Worm (Caenorhabditis elegans) whole organism, L2 larva: ENCODE data around the gene srt-56.
"Not testable (repeated sequence)": the region's sequence is repeated elsewhere in the genome, so short reads cannot be mapped to it uniquely, and the experiment has no call there.

ENCODE experiments used
- C34F6.9 ChIP-seq: fragments of 150-350 bp; optimal IDR thresholded peaks from 2 replicates; lab custom pipeline; 2014; ENCODE audit warnings: missing biosample characterization, missing genetic modification characterization
- F13H6.1 ChIP-seq: sonication (generic microtip); optimal IDR thresholded peaks from 2 replicates; lab custom pipeline; 2016; ENCODE audit warnings: missing genetic modification characterization, missing compliant biosample characterization
- R02D3.7 ChIP-seq: fragments of 150-350 bp; optimal IDR thresholded peaks from 2 replicates; lab custom pipeline; 2014; ENCODE audit warnings: missing biosample characterization, missing genetic modification characterization
- aly-2 ChIP-seq: fragments of 150-350 bp; optimal IDR thresholded peaks from 2 replicates; lab custom pipeline; 2014; ENCODE audit warnings: missing biosample characterization, missing genetic modification characterization
- ama-1 ChIP-seq: fragments of 150-350 bp; optimal IDR thresholded peaks from 2 replicates; lab custom pipeline; 2018; ENCODE audit warnings: inconsistent platforms
- blmp-1 ChIP-seq: sonication (generic microtip); optimal IDR thresholded peaks from 2 replicates; lab custom pipeline; 2017; ENCODE audit warnings: missing genetic modification characterization, mild to moderate bottlenecking, missing compliant biosample characterization, antibody characterized with exemption, moderate library complexity; ENCODE audit not compliant: insufficient read depth
- ceh-82 ChIP-seq: fragments of 150-350 bp; optimal IDR thresholded peaks from 2 replicates; lab custom pipeline; 2014; ENCODE audit warnings: missing biosample characterization, missing genetic modification characterization
- dmd-4 ChIP-seq: sonication (generic microtip); optimal IDR thresholded peaks from 2 replicates; lab custom pipeline; 2017; ENCODE audit warnings: missing biosample characterization, missing genetic modification characterization
- egl-27 ChIP-seq: sonication (generic microtip); optimal IDR thresholded peaks from 3 replicates; lab custom pipeline; 2017; ENCODE audit warnings: missing biosample characterization, missing genetic modification reagents, missing genetic modification characterization
- elt-3 ChIP-seq: sonication (generic microtip); optimal IDR thresholded peaks from 2 replicates; lab custom pipeline; 2017; ENCODE audit warnings: missing biosample characterization, missing genetic modification characterization
- fos-1 ChIP-seq: fragments of 150-350 bp; optimal IDR thresholded peaks from 2 replicates; lab custom pipeline; 2014; ENCODE audit warnings: missing biosample characterization, missing genetic modification characterization
- gmeb-1 ChIP-seq: fragments of 150-350 bp; optimal IDR thresholded peaks from 2 replicates; lab custom pipeline; 2014; ENCODE audit warnings: missing biosample characterization, missing genetic modification characterization
- lin-11 ChIP-seq: fragments of 150-350 bp; sonication (generic microtip); optimal IDR thresholded peaks from 2 replicates; lab custom pipeline; 2014; ENCODE audit warnings: missing biosample characterization, missing genetic modification characterization, inconsistent platforms, mixed read lengths
- lin-13 ChIP-seq: fragments of 150-350 bp; optimal IDR thresholded peaks from 2 replicates; lab custom pipeline; 2014; ENCODE audit warnings: missing biosample characterization, missing genetic modification reagents, missing genetic modification characterization
- lsy-2 ChIP-seq, 2 experiments: fragments of 150-350 bp in 1 of 2; sonication (generic microtip) in 1 of 2; optimal IDR thresholded peaks; 2 replicates each; lab custom pipeline; 2014 to 2017; ENCODE audit warnings: missing biosample characterization in 2 of 2, missing genetic modification characterization in 2 of 2
- mab-5 ChIP-seq: fragments of 150-350 bp; optimal IDR thresholded peaks from 2 replicates; lab custom pipeline; 2014; ENCODE audit warnings: missing biosample characterization, missing genetic modification characterization
- mdl-1 ChIP-seq, 2 experiments: fragments of 150-350 bp in 1 of 2; sonication (generic microtip) in 1 of 2; optimal IDR thresholded peaks; 2 replicates each; lab custom pipeline; 2017; ENCODE audit warnings: missing biosample characterization in 2 of 2, missing genetic modification characterization in 2 of 2
- nhr-11 ChIP-seq: fragments of 150-350 bp; optimal IDR thresholded peaks from 2 replicates; lab custom pipeline; 2014; ENCODE audit warnings: missing biosample characterization, missing genetic modification characterization
- nhr-129 ChIP-seq: fragments of 150-350 bp; optimal IDR thresholded peaks from 2 replicates; lab custom pipeline; 2014; ENCODE audit warnings: missing biosample characterization, missing genetic modification characterization
- nhr-21 ChIP-seq: fragments of 150-350 bp; optimal IDR thresholded peaks from 2 replicates; lab custom pipeline; 2014; ENCODE audit warnings: missing biosample characterization, missing genetic modification characterization
- nhr-23 ChIP-seq: fragments of 150-350 bp; optimal IDR thresholded peaks from 2 replicates; lab custom pipeline; 2014; ENCODE audit warnings: missing biosample characterization, missing genetic modification reagents, missing genetic modification characterization
- nhr-237 ChIP-seq: fragments of 150-350 bp; optimal IDR thresholded peaks from 2 replicates; lab custom pipeline; 2014; ENCODE audit warnings: missing biosample characterization, missing genetic modification characterization
- nhr-6 ChIP-seq: fragments of 150-350 bp; optimal IDR thresholded peaks from 2 replicates; lab custom pipeline; 2014; ENCODE audit warnings: missing biosample characterization, missing genetic modification characterization
- nhr-77 ChIP-seq: fragments of 150-350 bp; optimal IDR thresholded peaks from 2 replicates; lab custom pipeline; 2014; ENCODE audit warnings: missing biosample characterization, missing genetic modification characterization
- sem-4 ChIP-seq: fragments of 150-350 bp; optimal IDR thresholded peaks from 2 replicates; lab custom pipeline; 2014; ENCODE audit warnings: missing biosample characterization, missing genetic modification reagents, missing genetic modification characterization
- skn-1 ChIP-seq: sonication (generic microtip); optimal IDR thresholded peaks from 2 replicates; lab custom pipeline; 2017; ENCODE audit warnings: missing biosample characterization, missing genetic modification characterization
- sma-3 ChIP-seq: sonication (generic microtip); optimal IDR thresholded peaks from 2 replicates; lab custom pipeline; 2016; ENCODE audit warnings: missing genetic modification reagents, missing genetic modification characterization, missing compliant biosample characterization
- sma-9 ChIP-seq, 2 experiments: fragments of 150-350 bp in 1 of 2; sonication (generic microtip) in 1 of 2; optimal IDR thresholded peaks; 2 replicates each; lab custom pipeline; 2014 to 2016; ENCODE audit warnings: missing genetic modification characterization in 2 of 2, mild to moderate bottlenecking in 1 of 2, missing biosample characterization in 1 of 2, missing compliant biosample characterization in 1 of 2, missing genetic modification reagents in 1 of 2, moderate library complexity in 1 of 2
- unc-62 ChIP-seq: fragments of 150-350 bp; optimal IDR thresholded peaks from 2 replicates; lab custom pipeline; 2014; ENCODE audit warnings: missing biosample characterization, missing genetic modification reagents, missing genetic modification characterization
- ztf-1 ChIP-seq: fragments of 200-800 bp; sonication (Bioruptor generic); conservative IDR thresholded peaks from 2 replicates; pipeline ENCODE4 v1.3.6; 2022; ENCODE audit warnings: missing genetic modification characterization, missing compliant biosample characterization
- ztf-11 ChIP-seq: sonication (generic microtip); optimal IDR thresholded peaks from 2 replicates; lab custom pipeline; 2017; ENCODE audit warnings: missing biosample characterization, missing genetic modification characterization
- ztf-4 ChIP-seq: fragments of 150-350 bp; optimal IDR thresholded peaks from 2 replicates; lab custom pipeline; 2014; ENCODE audit warnings: missing biosample characterization, missing genetic modification characterization

The srt-56 gene

DNA sequence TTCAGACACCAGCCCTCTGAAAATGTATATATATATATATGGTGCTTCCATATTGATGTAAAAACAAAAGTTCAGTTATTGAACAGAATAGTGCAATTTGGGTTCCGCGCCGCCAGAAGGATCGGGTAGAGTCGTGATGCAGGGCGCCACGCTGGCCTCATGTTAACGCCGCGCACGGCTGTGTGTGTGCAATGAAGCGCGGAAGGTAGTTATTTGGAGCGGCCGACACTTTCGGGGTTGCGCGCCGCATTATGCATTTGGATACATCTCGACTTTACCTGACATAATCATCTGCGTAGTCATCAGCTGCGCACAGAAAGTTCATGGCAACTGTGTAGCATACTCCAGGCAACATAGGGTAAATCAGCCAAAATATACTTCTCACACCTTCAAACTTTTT is 14.9 kb downstream of the srt-56 start:
- TF ChIP-seq nhr-6 (tag; lab: Kevin White, UChicago) = no peak
- no peak for TF ChIP-seq lin-11 (tag; lab: Kevin White, UChicago)
- TF ChIP-seq elt-3 (tag; lab: Kevin White, UChicago) = no peak
- TF ChIP-seq dmd-4 (tag; lab: Kevin White, UChicago) = no peak
- no peak for TF ChIP-seq F13H6.1
- no peak for TF ChIP-seq R02D3.7
- TF ChIP-seq unc-62 = no peak
- no peak for TF ChIP-seq aly-2 (tag; lab: Kevin White, UChicago)
- TF ChIP-seq nhr-23 = no peak
- TF ChIP-seq nhr-237 = no peak
- no peak for TF ChIP-seq blmp-1 (tag; lab: Kevin White, UChicago)
- no peak for TF ChIP-seq mab-5 (tag; lab: Kevin White, UChicago)
- TF ChIP-seq egl-27 = no peak
- TF ChIP-seq, all 48 proteins: peak for 0

DNA sequence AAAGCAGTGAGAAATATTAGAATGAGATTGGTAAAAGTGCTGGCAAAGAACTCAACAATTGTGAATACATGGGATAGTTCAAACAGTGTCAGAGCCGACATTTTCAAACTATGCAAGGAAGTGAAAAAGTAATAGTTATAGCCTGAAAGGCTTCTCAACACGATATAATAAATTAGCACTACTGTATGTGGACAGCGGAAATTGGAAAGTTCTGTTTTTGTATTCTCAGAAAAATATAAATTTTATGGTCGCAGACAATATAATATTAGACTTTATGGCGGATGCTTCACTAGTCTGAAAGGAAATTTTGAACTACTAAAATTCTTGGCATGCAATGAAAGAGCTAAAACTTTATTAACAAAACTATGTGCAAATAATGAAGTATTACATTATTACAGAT is 15.8 kb downstream of the srt-56 start, which contains the start of gene str-69:
Gene str-69 (minus strand): TSS at position 101 of the 400 bp plus-strand sequence.
- TF ChIP-seq gmeb-1 (no peak), sem-4 (tag; lab: Kevin White, UChicago) (no peak), ztf-11 (tag; lab: Kevin White, UChicago) (no peak), mdl-1 (tag; optimal IDR thresholded peaks at IDR 0.05; lab: Kevin White, UChicago) (no peak), dmd-4 (tag; lab: Kevin White, UChicago) (no peak), ama-1 (lab: Kevin White, UChicago) (no peak), nhr-129 (tag; lab: Kevin White, UChicago) (no peak), ztf-4 (tag; lab: Kevin White, UChicago) (no peak), lsy-2 (tag; optimal IDR thresholded peaks at IDR 0.05; lab: Kevin White, UChicago) (no peak), nhr-11 (tag; lab: Kevin White, UChicago) (no peak), ceh-82 (tag; lab: Kevin White, UChicago) (no peak), egl-27 (no peak), mab-5 (tag; lab: Kevin White, UChicago) (no peak), ztf-1 (GFP tag; lab: Robert Waterston, UW) (no peak), sma-9 (GFP tag; optimal IDR thresholded peaks at IDR 0.05; lab: Kevin White, UChicago) (no peak), sma-9 (tag; optimal IDR thresholded peaks at IDR 0.05; lab: Kevin White, UChicago) (no peak), unc-62 (no peak), nhr-6 (tag; lab: Kevin White, UChicago) (no peak)

DNA sequence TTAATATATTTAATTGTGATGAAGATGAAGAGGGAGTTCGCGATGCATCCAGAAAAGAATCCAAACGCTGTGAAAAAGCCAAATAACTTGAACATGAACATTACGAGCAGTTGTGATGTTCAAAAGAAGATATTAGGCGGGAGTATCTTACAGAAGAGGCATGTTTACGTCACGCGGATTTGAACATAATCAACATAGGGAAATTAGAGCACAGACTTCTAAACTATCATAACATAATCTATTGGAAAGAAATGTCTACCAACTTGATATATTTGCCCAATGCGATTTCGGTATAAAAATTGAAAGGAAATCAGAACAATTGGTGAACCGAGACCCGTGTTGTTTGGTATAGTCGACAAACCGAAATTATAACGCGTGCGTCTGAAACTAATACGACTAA is 17.5 kb downstream of the srt-56 start, which contains the start of gene str-66:
Gene str-66 (minus strand): TSS at position 101 of the 400 bp plus-strand sequence.
- no peak for TF ChIP-seq nhr-21
- no peak for TF ChIP-seq F13H6.1
- TF ChIP-seq C34F6.9 (tag; lab: Kevin White, UChicago) = no peak
- no peak for TF ChIP-seq mab-5 (tag; lab: Kevin White, UChicago)
- no peak for TF ChIP-seq ztf-1 (GFP tag; lab: Robert Waterston, UW)

DNA sequence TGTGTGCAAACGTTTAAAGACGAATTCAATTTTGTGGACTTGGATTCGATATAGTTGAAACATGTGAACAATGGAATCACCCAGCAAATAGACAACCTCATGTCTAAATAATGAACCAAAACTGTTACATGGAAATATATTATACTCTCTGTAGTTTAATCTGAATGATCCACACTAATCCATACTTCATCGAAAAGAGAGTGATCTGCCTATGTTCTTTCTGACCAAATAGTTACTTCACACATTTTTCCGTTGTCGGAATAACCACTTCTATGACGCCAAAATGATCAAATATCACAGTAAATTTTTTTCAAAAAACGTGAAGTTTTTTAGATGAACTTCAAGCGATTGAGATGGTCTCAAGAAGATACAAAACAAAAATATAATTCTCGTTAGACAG is 19.6 kb downstream of the srt-56 start, which contains the start of gene Y73C8C.4:
Gene Y73C8C.4 (minus strand): TSS at position 101 of the 400 bp plus-strand sequence.
- TF ChIP-seq nhr-77, nhr-129, skn-1 (tag; lab: Kevin White, UChicago): not testable (repeated sequence)

DNA sequence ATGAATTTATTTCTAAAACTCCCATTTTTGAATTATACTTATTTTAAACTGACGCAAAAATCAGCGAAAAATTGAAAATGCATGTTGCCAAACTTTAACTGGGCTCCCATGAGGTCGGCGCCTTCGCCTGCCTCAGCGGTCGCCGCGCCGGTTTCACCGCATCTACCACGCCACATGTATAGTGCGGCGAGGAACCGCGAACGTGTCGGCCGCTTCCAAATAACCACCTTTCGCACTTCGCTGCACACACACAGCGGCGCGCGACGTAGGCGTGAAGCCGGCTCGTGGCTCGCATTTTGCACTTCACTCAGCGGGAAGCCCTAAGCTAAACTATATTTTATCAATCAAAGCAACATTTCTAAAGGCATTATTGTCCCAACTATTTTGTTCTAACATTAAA is 21.1 kb downstream of the srt-56 start:
- TF ChIP-seq nhr-129 (tag; lab: Kevin White, UChicago) (no peak), sma-3 (GFP tag; lab: Kevin White, UChicago) (no peak), lin-13 (no peak), fos-1 (tag; lab: Kevin White, UChicago) (no peak)

DNA sequence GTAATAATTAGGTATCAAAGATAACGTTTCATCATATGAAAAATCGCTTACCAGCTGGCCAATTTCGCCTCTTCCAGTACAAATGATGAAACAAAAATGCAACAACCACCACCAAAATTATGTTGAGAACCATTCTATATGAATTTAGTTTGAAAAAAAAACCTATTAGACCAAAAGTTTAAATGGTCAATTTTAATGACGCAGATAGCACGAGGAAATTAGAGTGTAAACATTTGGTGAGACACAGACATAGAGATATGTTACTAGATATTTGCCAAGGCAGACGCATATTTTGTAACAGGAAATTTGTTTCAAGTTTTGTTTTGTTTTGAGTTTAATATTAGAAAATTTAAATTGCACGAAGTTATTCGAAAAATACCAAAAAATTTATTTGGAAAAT is 27.3 kb downstream of the srt-56 start, which contains the start of gene cyp-33C9:
Gene cyp-33C9 (minus strand): TSS at position 211 of the 400 bp plus-strand sequence.
- TF ChIP-seq fos-1 (tag; lab: Kevin White, UChicago) (peak; percentile 19), nhr-23 (no peak), F13H6.1 (no peak), C34F6.9 (tag; lab: Kevin White, UChicago) (peak; percentile 50), nhr-129 (tag; lab: Kevin White, UChicago) (peak; percentile 12), sma-9 (GFP tag; optimal IDR thresholded peaks at IDR 0.05; lab: Kevin White, UChicago) (peak; percentile 47), sma-9 (tag; optimal IDR thresholded peaks at IDR 0.05; lab: Kevin White, UChicago) (no peak)
